Worm (Caenorhabditis elegans) whole organism, early embryonic: ENCODE measurements around the gene srsx-8.

ENCODE experiments used
- ama-1 ChIP-seq: fragments of 150-350 bp; optimal IDR thresholded peaks from 2 replicates; lab custom pipeline; 2014
- ceh-13 ChIP-seq: fragments of 200-800 bp; sonication (Bioruptor generic); optimal IDR thresholded peaks from 2 replicates; lab custom pipeline; 2018; ENCODE audit warnings: mild to moderate bottlenecking, missing genetic modification characterization, missing compliant biosample characterization
- ets-7 ChIP-seq: sonication (generic microtip); optimal IDR thresholded peaks from 2 replicates; lab custom pipeline; 2016; ENCODE audit warnings: missing genotype, missing genetic modification characterization, missing compliant biosample characterization
- flt-1 ChIP-seq: fragments of 200-800 bp; sonication (Bioruptor generic); IDR thresholded peaks from 2 replicates; pipeline ENCODE4 v1.3.6; 2022; ENCODE audit warnings: missing genetic modification characterization, missing compliant biosample characterization
- hmg-4 ChIP-seq: fragments of 200-800 bp; sonication (Bioruptor generic); optimal IDR thresholded peaks from 2 replicates; lab custom pipeline; 2018; ENCODE audit warnings: mild to moderate bottlenecking, missing genetic modification characterization, missing compliant biosample characterization
- hnd-1 ChIP-seq: sonication (generic microtip); optimal IDR thresholded peaks from 2 replicates; lab custom pipeline; 2016; ENCODE audit warnings: missing genetic modification characterization, missing compliant biosample characterization
- pes-1 ChIP-seq: fragments of 200-800 bp; sonication (Bioruptor generic); IDR thresholded peaks from 2 replicates; pipeline ENCODE4 v1.3.6; 2022; ENCODE audit warnings: missing genetic modification reagents, missing genetic modification characterization, missing compliant biosample characterization
- scrt-1 ChIP-seq: fragments of 200-800 bp; sonication (Bioruptor generic); IDR thresholded peaks from 2 replicates; pipeline ENCODE4 v1.3.6; 2022; ENCODE audit warnings: missing genetic modification characterization, missing compliant biosample characterization
- tbx-11 ChIP-seq: fragments of 200-800 bp; sonication (Bioruptor generic); IDR thresholded peaks from 2 replicates; pipeline ENCODE4 v1.3.6; 2022; ENCODE audit warnings: missing genetic modification characterization, missing compliant biosample characterization
- tra-4 ChIP-seq: sonication (generic microtip); optimal IDR thresholded peaks from 2 replicates; lab custom pipeline; 2017; ENCODE audit warnings: missing genetic modification characterization, missing compliant biosample characterization

DNA sequence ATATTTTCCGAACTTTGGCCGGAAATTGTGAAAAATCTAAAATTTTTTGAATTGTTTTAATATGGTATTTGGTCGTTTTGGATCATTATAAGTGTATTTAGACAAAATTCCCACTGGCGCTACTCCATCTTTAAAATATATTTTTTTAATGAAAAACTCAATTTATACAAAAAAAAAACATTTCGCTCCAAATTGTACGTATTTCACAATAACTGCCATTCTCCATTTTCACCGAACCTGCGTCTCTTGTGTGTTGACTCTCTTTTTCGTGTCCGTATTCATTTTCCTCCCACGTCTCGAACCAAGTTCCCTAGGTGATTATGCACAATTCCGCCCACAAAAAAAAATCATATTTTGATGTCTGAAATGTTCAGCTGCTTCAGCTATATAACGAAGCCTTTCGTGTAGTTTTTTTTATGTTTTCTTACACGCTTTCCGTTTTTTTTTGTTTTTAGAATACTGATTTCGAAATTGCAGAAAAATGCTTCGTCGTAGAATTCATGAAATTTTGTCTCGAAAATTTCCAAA, 47.7 kb upstream of the srsx-8 start, which contains the start of gene F16B4.2:
- TF ChIP-seq pes-1 (GFP tag; lab: Robert Waterston, UW) (no peak), ama-1 (lab: Kevin White, UChicago) (no peak), ceh-13 (GFP tag; lab: Kevin White, UChicago) (no peak), flt-1 (no peak), tra-4 (tag; lab: Kevin White, UChicago) (no peak), hnd-1 (tag; lab: Kevin White, UChicago) (no peak), hmg-4 (GFP tag; lab: Kevin White, UChicago) (no peak), tbx-11 (GFP tag; lab: Robert Waterston, UW) (no peak), ets-7 (tag; lab: Kevin White, UChicago) (no peak), scrt-1 (GFP tag; lab: Robert Waterston, UW) (no peak)
